Worm (Caenorhabditis elegans) whole organism, L4 larva: ENCODE measurements around the gene M03C11.3.

ENCODE experiments used
- D1046.2 ChIP-seq: fragments of 200-800 bp; sonication (Bioruptor generic); IDR thresholded peaks from 2 replicates; pipeline ENCODE4 v1.3.6; 2022; ENCODE audit warnings: missing genetic modification characterization, missing compliant biosample characterization
- F26F4.8 ChIP-seq: fragments of 200-800 bp; sonication (Bioruptor generic); conservative IDR thresholded peaks from 2 replicates; pipeline ENCODE4 v1.3.6; 2022; ENCODE audit warnings: missing genetic modification characterization, missing compliant biosample characterization
- F44E2.7 ChIP-seq: fragments of 200-800 bp; sonication (Bioruptor generic); IDR thresholded peaks from 2 replicates; pipeline ENCODE4 v2.1.2; 2022; ENCODE audit warnings: missing genetic modification characterization, missing compliant biosample characterization
- F49E8.2 ChIP-seq: sonication (generic microtip); optimal IDR thresholded peaks from 2 replicates; lab custom pipeline; 2016; ENCODE audit warnings: missing compliant biosample characterization, mild to moderate bottlenecking, missing genetic modification characterization, borderline replicate concordance
- T26A8.4 ChIP-seq: fragments of 200-800 bp; sonication (Bioruptor generic); IDR thresholded peaks from 2 replicates; pipeline ENCODE4 v1.3.6; 2022; ENCODE audit warnings: missing genetic modification characterization, missing compliant biosample characterization
- ZK546.5 ChIP-seq, 2 experiments: sonication (generic microtip); optimal IDR thresholded peaks; 2 replicates each; lab custom pipeline; 2017; ENCODE audit warnings: missing biosample characterization in 2 of 2, missing genetic modification characterization in 2 of 2
- aha-1 ChIP-seq: fragments of 150-350 bp; peaks from one replicate; lab custom pipeline; 2014; ENCODE audit warnings: missing biosample characterization, missing genetic modification characterization
- ceh-20 ChIP-seq: fragments of 200-800 bp; sonication (Bioruptor generic); IDR thresholded peaks from 2 replicates; pipeline ENCODE4 v1.3.6; 2022; ENCODE audit warnings: missing genetic modification reagents, missing genetic modification characterization, missing compliant biosample characterization
- ceh-32 ChIP-seq: sonication (generic microtip); optimal IDR thresholded peaks from 2 replicates; lab custom pipeline; 2016; ENCODE audit warnings: mild to moderate bottlenecking, missing genetic modification characterization, missing compliant biosample characterization; ENCODE audit not compliant: poor library complexity
- ceh-82 ChIP-seq: sonication (generic microtip); optimal IDR thresholded peaks from 2 replicates; lab custom pipeline; 2017; ENCODE audit warnings: missing biosample characterization, missing genetic modification characterization
- ctbp-1 ChIP-seq: fragments of 200-800 bp; sonication (Bioruptor generic); IDR thresholded peaks from 2 replicates; pipeline ENCODE4 v1.3.6; 2022; ENCODE audit warnings: missing genetic modification reagents, missing genetic modification characterization, missing compliant biosample characterization
- daf-12 ChIP-seq: fragments of 150-350 bp; optimal IDR thresholded peaks from 2 replicates; lab custom pipeline; 2014; ENCODE audit warnings: missing biosample characterization, missing genetic modification reagents, missing genetic modification characterization
- daf-16 ChIP-seq, 3 experiments: sonication (generic microtip); optimal IDR thresholded peaks; 2 replicates each; lab custom pipeline; 2016 to 2017; ENCODE audit warnings: missing genetic modification characterization in 3 of 3, missing genetic modification reagents in 3 of 3, mild to moderate bottlenecking in 2 of 3, missing compliant biosample characterization in 2 of 3, missing biosample characterization in 1 of 3, moderate library complexity in 1 of 3
- daf-8 ChIP-seq: fragments of 200-800 bp; sonication (Bioruptor generic); IDR thresholded peaks from 2 replicates; pipeline ENCODE4 v1.3.6; 2022; ENCODE audit warnings: missing genetic modification characterization, missing compliant biosample characterization
- dmd-6 ChIP-seq: fragments of 200-800 bp; sonication (Bioruptor generic); IDR thresholded peaks from 2 replicates; pipeline ENCODE4 v1.3.6; 2022; ENCODE audit warnings: missing genetic modification reagents, missing genetic modification characterization, missing compliant biosample characterization
- dmd-9 ChIP-seq: fragments of 200-800 bp; sonication (Bioruptor generic); IDR thresholded peaks from 2 replicates; pipeline ENCODE4 v1.3.6; 2022; ENCODE audit warnings: missing genetic modification reagents, missing genetic modification characterization, missing compliant biosample characterization
- duxl-1 ChIP-seq: sonication (generic microtip); optimal IDR thresholded peaks from 2 replicates; lab custom pipeline; 2016; ENCODE audit warnings: mild to moderate bottlenecking, missing genetic modification characterization, moderate library complexity, missing compliant biosample characterization; ENCODE audit not compliant: poor library complexity
- dve-1 ChIP-seq: sonication (generic microtip); optimal IDR thresholded peaks from 2 replicates; lab custom pipeline; 2017; ENCODE audit warnings: antibody characterized with exemption, mild to moderate bottlenecking, missing genetic modification characterization, missing compliant biosample characterization; ENCODE audit not compliant: insufficient read depth
- hif-1 ChIP-seq, 2 experiments: sonication (generic microtip); optimal IDR thresholded peaks; 2 replicates each; lab custom pipeline; 2016 to 2017; ENCODE audit warnings: missing compliant biosample characterization in 2 of 2, missing genetic modification characterization in 2 of 2, missing genetic modification reagents in 2 of 2, missing genotype in 2 of 2, mild to moderate bottlenecking in 1 of 2
- hlh-11 ChIP-seq: fragments of 200-800 bp; sonication (Bioruptor generic); optimal IDR thresholded peaks from 2 replicates; lab custom pipeline; 2018; ENCODE audit warnings: mild to moderate bottlenecking, missing genetic modification characterization, missing compliant biosample characterization
- hmg-1.1 ChIP-seq: fragments of 200-800 bp; sonication (Bioruptor generic); IDR thresholded peaks from 2 replicates; pipeline ENCODE4 v1.3.6; 2022; ENCODE audit warnings: missing genetic modification reagents, missing genetic modification characterization, missing compliant biosample characterization
- lim-7 ChIP-seq: fragments of 200-800 bp; sonication (Bioruptor generic); IDR thresholded peaks from 2 replicates; pipeline ENCODE4 v1.3.6; 2022; ENCODE audit warnings: missing genetic modification characterization, missing compliant biosample characterization
- lin-13 ChIP-seq: fragments of 150-350 bp; optimal IDR thresholded peaks from 2 replicates; lab custom pipeline; 2014; ENCODE audit warnings: missing biosample characterization, missing genetic modification reagents, missing genetic modification characterization
- lin-29 ChIP-seq: fragments of 200-800 bp; sonication (Bioruptor generic); IDR thresholded peaks from 2 replicates; pipeline ENCODE4 v1.3.6; 2022; ENCODE audit warnings: missing genetic modification reagents, missing genetic modification characterization, missing compliant biosample characterization
- madf-5 ChIP-seq, 2 experiments: fragments of 200-800 bp; sonication (Bioruptor generic); IDR thresholded peaks; 2 replicates each; pipeline ENCODE4 v1.3.6; 2022; ENCODE audit warnings: missing compliant biosample characterization in 2 of 2, missing genetic modification characterization in 2 of 2
- mxl-2 ChIP-seq: fragments of 200-800 bp; sonication (Bioruptor generic); conservative IDR thresholded peaks from 2 replicates; pipeline ENCODE4 v1.3.6; 2022; ENCODE audit warnings: missing genetic modification reagents, missing genetic modification characterization, missing compliant biosample characterization
- mxl-3 ChIP-seq: fragments of 200-800 bp; sonication (Bioruptor generic); optimal IDR thresholded peaks from 2 replicates; lab custom pipeline; 2018; ENCODE audit warnings: mild to moderate bottlenecking, missing genetic modification characterization, missing compliant biosample characterization
- nhr-102 ChIP-seq: sonication (generic microtip); optimal IDR thresholded peaks from 2 replicates; lab custom pipeline; 2016; ENCODE audit warnings: mild to moderate bottlenecking, missing genetic modification characterization, moderate library complexity, missing compliant biosample characterization
- nhr-11 ChIP-seq: fragments of 150-350 bp; optimal IDR thresholded peaks from 2 replicates; lab custom pipeline; 2014; ENCODE audit warnings: missing biosample characterization, missing genetic modification characterization
- nhr-111 ChIP-seq: fragments of 200-800 bp; sonication (Bioruptor generic); optimal IDR thresholded peaks from 2 replicates; lab custom pipeline; 2018; ENCODE audit warnings: mild to moderate bottlenecking, missing genetic modification characterization, missing compliant biosample characterization
- nhr-25 ChIP-seq: sonication (generic microtip); optimal IDR thresholded peaks from 2 replicates; lab custom pipeline; 2017; ENCODE audit warnings: missing genetic modification characterization, mild to moderate bottlenecking, missing compliant biosample characterization, antibody characterized with exemption, moderate library complexity, borderline replicate concordance; ENCODE audit not compliant: insufficient read depth
- nhr-28 ChIP-seq: fragments of 150-350 bp; optimal IDR thresholded peaks from 2 replicates; lab custom pipeline; 2014; ENCODE audit warnings: missing biosample characterization, missing genetic modification characterization
- nhr-41 ChIP-seq: fragments of 200-800 bp; sonication (Bioruptor generic); IDR thresholded peaks from 2 replicates; pipeline ENCODE4 v1.3.6; 2022; ENCODE audit warnings: missing genetic modification reagents, missing genetic modification characterization, missing compliant biosample characterization
- nhr-48 ChIP-seq: sonication (generic microtip); optimal IDR thresholded peaks from 2 replicates; lab custom pipeline; 2016; ENCODE audit warnings: mild to moderate bottlenecking, missing genetic modification characterization, missing compliant biosample characterization
- nhr-76 ChIP-seq: fragments of 150-350 bp; optimal IDR thresholded peaks from 2 replicates; lab custom pipeline; 2014; ENCODE audit warnings: missing biosample characterization, missing genetic modification characterization
- nhr-77 ChIP-seq: fragments of 150-350 bp; optimal IDR thresholded peaks from 2 replicates; lab custom pipeline; 2014; ENCODE audit warnings: missing biosample characterization, missing genetic modification characterization
- pqm-1 ChIP-seq: sonication (generic microtip); optimal IDR thresholded peaks from 2 replicates; lab custom pipeline; 2017; ENCODE audit warnings: missing biosample characterization, missing genetic modification characterization
- snpc-1.2 ChIP-seq: fragments of 200-800 bp; sonication (Bioruptor generic); IDR thresholded peaks from 2 replicates; pipeline ENCODE4 v1.3.6; 2022; ENCODE audit warnings: missing genetic modification reagents, missing genetic modification characterization, missing compliant biosample characterization
- spr-1 ChIP-seq: sonication (generic microtip); optimal IDR thresholded peaks from 2 replicates; lab custom pipeline; 2016; ENCODE audit warnings: mild to moderate bottlenecking, missing genetic modification characterization, missing compliant biosample characterization
- tra-1 ChIP-seq: fragments of 200-800 bp; sonication (Bioruptor generic); IDR thresholded peaks from 2 replicates; pipeline ENCODE4 v1.3.6; 2022; ENCODE audit warnings: missing genetic modification reagents, missing genetic modification characterization, missing compliant biosample characterization
- unc-62 ChIP-seq, 3 experiments: fragments of 150-350 bp in 1 of 3; sonication (generic microtip); optimal IDR thresholded peaks in 2 of 3; peaks in 1 of 3; 1 replicate in 1 of 3; 2 replicates in 2 of 3; lab custom pipeline; 2014 to 2017; ENCODE audit warnings: missing biosample characterization in 3 of 3, missing genetic modification characterization in 3 of 3, missing genetic modification reagents in 3 of 3, missing genotype in 1 of 3
- zag-1 ChIP-seq: fragments of 150-350 bp; optimal IDR thresholded peaks from 2 replicates; lab custom pipeline; 2014; ENCODE audit warnings: missing biosample characterization, missing genetic modification characterization
- zfp-2 ChIP-seq: sonication (generic microtip); optimal IDR thresholded peaks from 2 replicates; lab custom pipeline; 2016; ENCODE audit warnings: mild to moderate bottlenecking, missing genetic modification characterization, missing compliant biosample characterization
- zip-11 ChIP-seq: fragments of 200-800 bp; sonication (Bioruptor generic); IDR thresholded peaks from 2 replicates; pipeline ENCODE4 v1.3.6; 2022; ENCODE audit warnings: missing genetic modification characterization, missing compliant biosample characterization
- zip-2 ChIP-seq: fragments of 150-350 bp; optimal IDR thresholded peaks from 2 replicates; lab custom pipeline; 2014; ENCODE audit warnings: missing biosample characterization, missing genetic modification characterization

The M03C11.3 gene

ce11 chrIII:10373845-10374244 lies 31.0 kb upstream of the M03C11.3 start:
- TF ChIP-seq zag-1 (tag; lab: Kevin White, UChicago): no peak
- TF ChIP-seq dmd-6 (GFP tag; lab: Robert Waterston, UW): no peak
- peak in 1 of 2 experiments; percentile 95 for TF ChIP-seq unc-62 (GFP tag; optimal IDR thresholded peaks at IDR 0.05 in 1 of 2; lab: Kevin White, UChicago)
- no peak for TF ChIP-seq unc-62 (tag; optimal IDR thresholded peaks at IDR 0.05; lab: Kevin White, UChicago)
- TF ChIP-seq duxl-1: no peak
- no peak for TF ChIP-seq mxl-3 (GFP tag; lab: Kevin White, UChicago)
- TF ChIP-seq aha-1: peak; percentile 22

DNA sequence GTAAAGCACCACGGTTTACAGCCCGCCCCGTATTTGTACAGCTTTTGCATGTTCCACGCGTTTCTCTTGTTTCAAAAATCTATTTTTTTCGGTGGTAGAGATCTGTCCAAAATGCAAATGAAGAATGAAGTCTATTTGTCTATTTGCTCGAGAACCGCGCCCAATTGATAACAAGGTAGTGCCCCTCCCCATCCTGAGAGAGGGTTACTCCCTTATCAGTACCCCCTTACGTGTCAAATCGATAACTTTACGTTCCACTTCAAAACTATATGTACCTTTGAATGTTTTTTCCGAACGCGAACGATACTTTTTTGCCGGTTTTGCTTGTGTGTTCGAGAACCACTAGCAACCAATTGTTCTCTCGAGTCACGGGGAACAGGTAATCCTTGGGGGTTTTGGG lies 28.8 kb upstream of the M03C11.3 start:
- TF ChIP-seq ZK546.5 (tag; optimal IDR thresholded peaks at IDR 0.05; lab: Kevin White, UChicago): no peak
- TF ChIP-seq dve-1: peak; percentile 46
- no peak for TF ChIP-seq snpc-1.2 (GFP tag; lab: Robert Waterston, UW)
- no peak for TF ChIP-seq ceh-82 (tag; lab: Kevin White, UChicago)
- TF ChIP-seq daf-12 (tag; lab: Kevin White, UChicago): no peak
- peak; percentile 44 for TF ChIP-seq nhr-28 (tag; lab: Kevin White, UChicago)
- TF ChIP-seq lin-13: no peak
- peak; percentile 45 for TF ChIP-seq hlh-11
- no peak for TF ChIP-seq F49E8.2
- TF ChIP-seq daf-16 (GFP tag; optimal IDR thresholded peaks at IDR 0.05; lab: Kevin White, UChicago): no peak
- peak; percentile 54 for TF ChIP-seq daf-16 (tag; optimal IDR thresholded peaks at IDR 0.05; lab: Kevin White, UChicago)
- TF ChIP-seq lim-7 (GFP tag; lab: Robert Waterston, UW): no peak
- TF ChIP-seq spr-1 (tag; lab: Kevin White, UChicago): no peak
- TF ChIP-seq nhr-76 (tag; lab: Kevin White, UChicago): no peak
- no peak for TF ChIP-seq ceh-20 (GFP tag; lab: Robert Waterston, UW)
- peak; percentile 82 for TF ChIP-seq pqm-1 (tag; lab: Kevin White, UChicago)
- TF ChIP-seq duxl-1: no peak
- no peak for TF ChIP-seq ctbp-1 (GFP tag; lab: Robert Waterston, UW)
- no peak for TF ChIP-seq nhr-77 (tag; lab: Kevin White, UChicago)
- TF ChIP-seq dmd-6 (GFP tag; lab: Robert Waterston, UW): peak; percentile 20; the same call in 1 of the 2 replicates
- TF ChIP-seq zip-11 (GFP tag; lab: Robert Waterston, UW): no peak
- TF ChIP-seq F44E2.7 (GFP tag; lab: Robert Waterston, UW): no peak
- TF ChIP-seq zip-2: no peak
- TF ChIP-seq D1046.2 (GFP tag; lab: Robert Waterston, UW): no peak
- TF ChIP-seq daf-8 (GFP tag; lab: Robert Waterston, UW): no peak
- no peak for TF ChIP-seq hif-1 (tag; optimal IDR thresholded peaks at IDR 0.05; lab: Kevin White, UChicago)
- TF ChIP-seq nhr-41 (GFP tag; lab: Robert Waterston, UW): no peak
- no peak for TF ChIP-seq tra-1 (GFP tag; lab: Robert Waterston, UW)
- no peak for TF ChIP-seq F26F4.8 (GFP tag; lab: Robert Waterston, UW)
- TF ChIP-seq hmg-1.1 (GFP tag; lab: Robert Waterston, UW): no peak
- no peak for TF ChIP-seq nhr-11 (tag; lab: Kevin White, UChicago)
- no peak for TF ChIP-seq T26A8.4 (GFP tag; lab: Robert Waterston, UW)

DNA sequence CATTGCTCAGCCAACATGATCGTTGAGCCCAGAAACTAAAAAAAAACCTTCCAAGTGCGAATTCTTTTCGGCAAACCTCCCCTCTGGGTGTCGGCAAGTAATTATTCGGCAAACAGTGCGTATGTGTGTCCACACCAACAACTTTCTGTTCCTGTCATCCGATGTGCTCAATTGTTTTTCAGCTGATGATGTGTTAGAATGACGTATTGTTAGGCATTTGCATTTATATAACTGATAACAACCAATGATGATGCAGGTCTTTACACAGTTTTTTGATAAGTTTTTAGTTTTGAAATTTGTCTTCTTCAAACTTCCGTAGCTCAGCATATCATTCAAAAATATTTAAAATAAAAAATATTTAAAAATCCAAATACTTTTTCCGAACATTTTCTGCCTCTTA lies 26.0 kb upstream of the M03C11.3 start:
- TF ChIP-seq nhr-111 (GFP tag; lab: Kevin White, UChicago) (no peak), zfp-2 (tag; lab: Kevin White, UChicago) (no peak), pqm-1 (tag; lab: Kevin White, UChicago) (peak; percentile 73), ceh-32 (tag; lab: Kevin White, UChicago) (no peak), nhr-28 (tag; lab: Kevin White, UChicago) (peak; percentile 69), hlh-11 (peak; percentile 35), daf-16 (GFP tag; optimal IDR thresholded peaks at IDR 0.05; lab: Kevin White, UChicago) (no peak), daf-16 (tag; optimal IDR thresholded peaks at IDR 0.05; lab: Kevin White, UChicago) (peak; percentile 75), madf-5 (GFP tag; IDR thresholded peaks at IDR 0.05; lab: Robert Waterston, UW) (no peak), zip-2 (no peak), nhr-11 (tag; lab: Kevin White, UChicago) (no peak), F49E8.2 (no peak), lin-29 (no peak), dve-1 (peak; percentile 35), nhr-41 (GFP tag; lab: Robert Waterston, UW) (no peak), mxl-3 (GFP tag; lab: Kevin White, UChicago) (no peak), dmd-6 (GFP tag; lab: Robert Waterston, UW) (peak; percentile 49), hif-1 (tag; optimal IDR thresholded peaks at IDR 0.05; lab: Kevin White, UChicago) (peak in 1 of 2 experiments; percentile 25), mxl-2 (GFP tag; lab: Robert Waterston, UW) (no peak), nhr-48 (no peak), D1046.2 (GFP tag; lab: Robert Waterston, UW) (no peak), nhr-102 (tag; lab: Kevin White, UChicago) (no peak), nhr-25 (tag; lab: Kevin White, UChicago) (no peak), dmd-9 (GFP tag; lab: Robert Waterston, UW) (no peak)
